Fruit fly (Drosophila melanogaster) whole organism, adult: ENCODE data around the gene Pka-C1.

ENCODE experiments used
- CG14711 ChIP-seq: fragments of 200-800 bp; sonication (Bioruptor generic); optimal IDR thresholded peaks from 2 replicates; lab custom pipeline; 2018; ENCODE audit warnings: missing biosample characterization, mild to moderate bottlenecking, missing genetic modification characterization, moderate library complexity
- CG7045 ChIP-seq: fragments of 200-800 bp; sonication (Bioruptor generic); optimal IDR thresholded peaks from 2 replicates; lab custom pipeline; 2017; ENCODE audit warnings: missing biosample characterization, mild to moderate bottlenecking, missing genetic modification characterization

dm6 chr2L:9685184-9685583 lies 13.9 kb downstream of the Pka-C1 start:
- TF ChIP-seq CG14711 (tag; lab: Kevin White, UChicago) (no peak), CG7045 (GFP tag; lab: Kevin White, UChicago) (no peak)
